Worm (Caenorhabditis elegans) whole organism, midembryonic: ENCODE results near the gene gst-12.

ENCODE experiments used
- T22C8.4 ChIP-seq: fragments of 200-800 bp; sonication (Bioruptor generic); IDR thresholded peaks from 2 replicates; pipeline ENCODE4 v1.3.6; 2022; ENCODE audit warnings: missing genetic modification characterization, missing compliant biosample characterization
- cog-1 ChIP-seq: sonication (generic microtip); optimal IDR thresholded peaks from 2 replicates; lab custom pipeline; 2016; ENCODE audit warnings: missing genetic modification characterization, missing compliant biosample characterization
- flt-1 ChIP-seq: fragments of 200-800 bp; sonication (Bioruptor generic); IDR thresholded peaks from 2 replicates; pipeline ENCODE4 v1.3.6; 2022; ENCODE audit warnings: missing genetic modification characterization, missing compliant biosample characterization
- klf-2 ChIP-seq: fragments of 200-800 bp; sonication (Bioruptor generic); conservative IDR thresholded peaks from 2 replicates; pipeline ENCODE4 v1.3.6; 2022; ENCODE audit warnings: missing genetic modification reagents, missing genetic modification characterization, missing compliant biosample characterization
- med-1 ChIP-seq: sonication (generic microtip); optimal IDR thresholded peaks from 2 replicates; lab custom pipeline; 2017; ENCODE audit warnings: missing genetic modification characterization, mild to moderate bottlenecking, missing compliant biosample characterization, antibody characterized with exemption, missing genetic modification reagents; ENCODE audit not compliant: insufficient read depth
- ref-1 ChIP-seq: fragments of 200-800 bp; sonication (Bioruptor generic); conservative IDR thresholded peaks from 2 replicates; pipeline ENCODE4 v1.3.6; 2022; ENCODE audit warnings: missing genetic modification reagents, missing genetic modification characterization, missing compliant biosample characterization
- tab-1 ChIP-seq: fragments of 200-800 bp; sonication (Bioruptor generic); IDR thresholded peaks from 2 replicates; pipeline ENCODE4 v1.3.6; 2022; ENCODE audit warnings: missing genetic modification characterization, missing compliant biosample characterization
- ztf-23 ChIP-seq: fragments of 200-800 bp; sonication (Bioruptor generic); IDR thresholded peaks from 2 replicates; pipeline ENCODE4 v1.3.6; 2022; ENCODE audit warnings: missing genetic modification reagents, missing genetic modification characterization, missing compliant biosample characterization
- ztf-29 ChIP-seq: fragments of 200-800 bp; sonication (Bioruptor generic); IDR thresholded peaks from 2 replicates; pipeline ENCODE4 v1.3.6; 2022; ENCODE audit warnings: missing genetic modification reagents, missing genetic modification characterization, missing compliant biosample characterization

DNA sequence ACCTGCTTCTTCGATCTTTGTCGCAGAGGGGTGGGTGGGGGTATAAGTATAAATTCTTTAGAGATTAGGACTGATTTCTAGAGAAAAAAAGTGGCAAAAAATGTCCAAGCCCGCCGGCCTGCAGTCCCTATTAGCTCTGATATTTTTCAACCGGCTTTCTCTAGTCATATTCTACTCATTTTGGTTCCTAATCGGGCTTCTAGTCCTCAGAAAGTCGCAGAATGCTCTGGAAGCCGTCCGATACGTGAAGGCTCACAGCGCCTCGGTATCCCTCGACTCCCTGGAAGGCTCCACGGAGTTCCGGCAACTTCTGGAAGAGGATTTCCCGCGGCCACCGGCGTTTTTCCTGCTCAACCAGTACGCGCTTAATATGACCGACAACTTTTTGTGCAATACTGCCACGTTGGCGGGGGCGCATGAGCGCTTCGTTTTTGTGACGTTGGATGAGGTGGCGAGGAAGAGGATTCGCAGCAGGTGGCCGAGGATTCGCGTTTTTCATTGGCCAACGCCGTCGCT, 32.1 kb downstream of the gst-12 start, which contains the start of gene Y48E1B.8:
- TF ChIP-seq ztf-29 (GFP tag; lab: Robert Waterston, UW) (no peak), flt-1 (GFP tag; lab: Robert Waterston, UW) (no peak), tab-1 (GFP tag; lab: Robert Waterston, UW) (no peak), cog-1 (tag; lab: Kevin White, UChicago) (no peak), klf-2 (GFP tag; lab: Robert Waterston, UW) (no peak), ztf-23 (GFP tag; lab: Robert Waterston, UW) (no peak), med-1 (no peak), T22C8.4 (no peak), ref-1 (GFP tag; lab: Robert Waterston, UW) (no peak)
